Fruit fly (Drosophila melanogaster) whole organism, wandering third instar larva: ENCODE results near the gene Trf4-2.

Source experiments
- Abd-B ChIP-seq: fragments of >200 bp; optimal IDR thresholded peaks from 2 replicates; lab custom pipeline; 2017; ENCODE audit warnings: missing biosample characterization, missing genetic modification characterization
- CG32264 ChIP-seq: fragments of 200-800 bp; sonication (Bioruptor generic); optimal IDR thresholded peaks from 2 replicates; lab custom pipeline; 2016; ENCODE audit warnings: missing biosample characterization, missing genetic modification characterization
- Dfd ChIP-seq: fragments of >200 bp; optimal IDR thresholded peaks from 2 replicates; lab custom pipeline; 2017; ENCODE audit warnings: missing biosample characterization, missing genetic modification characterization
- Dif ChIP-seq: fragments of 200-275, 200-300 bp; sonication (Bioruptor generic); optimal IDR thresholded peaks from 2 replicates; lab custom pipeline; 2018; ENCODE audit warnings: missing biosample characterization, missing genetic modification characterization; ENCODE audit not compliant: partially characterized antibody
- HLH106 ChIP-seq: fragments of 200-800 bp; optimal IDR thresholded peaks from 3 replicates; lab custom pipeline; 2019; ENCODE audit warnings: missing biosample characterization, mild to moderate bottlenecking, missing genetic modification characterization, moderate library complexity
- Hr78 ChIP-seq: fragments of >200 bp; optimal IDR thresholded peaks from 2 replicates; lab custom pipeline; 2017; ENCODE audit warnings: missing biosample characterization, missing genetic modification characterization
- Hr83 ChIP-seq: fragments of 200-300 bp; sonication (Bioruptor generic); optimal IDR thresholded peaks from 2 replicates; lab custom pipeline; 2016; ENCODE audit warnings: missing biosample characterization, mild to moderate bottlenecking, missing genetic modification characterization, moderate library complexity; ENCODE audit not compliant: poor library complexity, severe bottlenecking
- Jra ChIP-seq: sonication (Bioruptor generic); optimal IDR thresholded peaks from 2 replicates; lab custom pipeline; 2016; ENCODE audit warnings: missing biosample characterization, missing genetic modification characterization
- Myc ChIP-seq: fragments of >200 bp; optimal IDR thresholded peaks from 2 replicates; lab custom pipeline; 2017
- N ChIP-seq: fragments of >200 bp; optimal IDR thresholded peaks from 2 replicates; lab custom pipeline; 2018; ENCODE audit warnings: missing biosample characterization, missing external identifiers, missing genetic modification characterization
- OdsH ChIP-seq: fragments of 200-800 bp; sonication (Bioruptor generic); optimal IDR thresholded peaks from 2 replicates; lab custom pipeline; 2016; ENCODE audit warnings: missing biosample characterization, mild to moderate bottlenecking, missing genetic modification characterization
- Rel ChIP-seq, 2 experiments: fragments of 200-800 bp; sonication (Bioruptor generic) in 1 of 2; optimal IDR thresholded peaks; 2 replicates in 1 of 2; 3 replicates in 1 of 2; lab custom pipeline; 2016 to 2019; ENCODE audit warnings: mild to moderate bottlenecking in 2 of 2, missing biosample characterization in 2 of 2, missing genetic modification characterization in 2 of 2, moderate library complexity in 1 of 2
- Sp1 ChIP-seq: fragments of 200-800 bp; sonication (Bioruptor generic); optimal IDR thresholded peaks from 3 replicates; lab custom pipeline; 2019; ENCODE audit warnings: missing biosample characterization, mild to moderate bottlenecking, missing genetic modification characterization, moderate library complexity
- Vsx2 ChIP-seq: fragments of 200-300, 225-300 bp; sonication (Bioruptor generic); optimal IDR thresholded peaks from 2 replicates; lab custom pipeline; 2018; ENCODE audit warnings: missing biosample characterization, missing genetic modification characterization; ENCODE audit not compliant: partially characterized antibody
- br ChIP-seq: fragments of 200-800 bp; sonication (Bioruptor generic); optimal IDR thresholded peaks from 2 replicates; lab custom pipeline; 2016; ENCODE audit warnings: missing biosample characterization, missing genetic modification characterization
- brk ChIP-seq: fragments of 200-800 bp; sonication (Bioruptor generic); optimal IDR thresholded peaks from 2 replicates; lab custom pipeline; 2016; ENCODE audit warnings: missing biosample characterization, mild to moderate bottlenecking, missing genetic modification characterization
- dl ChIP-seq, 2 experiments: fragments of 175-275, 200-275 bp in 1 of 2; fragments of 200-275 bp in 1 of 2; sonication (Bioruptor generic); optimal IDR thresholded peaks; lab custom pipeline; 2018; ENCODE audit warnings: mild to moderate bottlenecking in 2 of 2, missing biosample characterization in 2 of 2, missing genetic modification characterization in 2 of 2, moderate library complexity in 2 of 2; ENCODE audit not compliant: partially characterized antibody in 2 of 2, insufficient read depth in 1 of 2
- dmrt93B ChIP-seq: fragments of 200-800 bp; sonication (Bioruptor generic); optimal IDR thresholded peaks from 2 replicates; lab custom pipeline; 2018; ENCODE audit warnings: missing biosample characterization, mild to moderate bottlenecking, missing genetic modification characterization
- ey ChIP-seq: fragments of 200-800 bp; sonication (Bioruptor generic); optimal IDR thresholded peaks from 2 replicates; lab custom pipeline; 2016; ENCODE audit warnings: missing biosample characterization, missing genetic modification characterization
- foxo ChIP-seq, 2 experiments: fragments of 200-800 bp; sonication (Bioruptor generic); optimal IDR thresholded peaks; 2 replicates in 1 of 2; 3 replicates in 1 of 2; lab custom pipeline; 2016 to 2017; ENCODE audit warnings: missing biosample characterization in 2 of 2, missing genetic modification characterization in 2 of 2
- h ChIP-seq: fragments of 200-800 bp; sonication (Bioruptor generic); optimal IDR thresholded peaks from 3 replicates; lab custom pipeline; 2016; ENCODE audit warnings: missing biosample characterization, mild to moderate bottlenecking, missing genetic modification characterization
- lola ChIP-seq: fragments of >200 bp; optimal IDR thresholded peaks from 2 replicates; lab custom pipeline; 2017; ENCODE audit warnings: missing biosample characterization, missing genetic modification characterization
- pan ChIP-seq: fragments of >200 bp; optimal IDR thresholded peaks from 2 replicates; lab custom pipeline; 2017
- psq ChIP-seq: fragments of 200-800 bp; sonication (Bioruptor generic); optimal IDR thresholded peaks from 3 replicates; lab custom pipeline; 2017; ENCODE audit warnings: missing biosample characterization, mild to moderate bottlenecking, missing genetic modification characterization, moderate library complexity
- sv ChIP-seq: fragments of 200-800 bp; sonication (Bioruptor generic); optimal IDR thresholded peaks from 3 replicates; lab custom pipeline; 2016; ENCODE audit warnings: missing biosample characterization, missing genetic modification characterization
- tai ChIP-seq: sonication (Bioruptor generic); optimal IDR thresholded peaks from 2 replicates; lab custom pipeline; 2016; ENCODE audit warnings: missing biosample characterization, missing genetic modification characterization

Trf4-2 gene

dm6 chr3R:24922270-24922669, 2.7 kb upstream of the Trf4-2 start, which contains the start of gene Mink:
Mink (plus strand) TSS chr3R:24922473.
- TF ChIP-seq pan (lab: Kevin White, UChicago) (no peak), Dfd (no peak), Sp1 (GFP tag; lab: Kevin White, UChicago) (no peak), psq (no peak), brk (GFP tag; lab: Kevin White, UChicago) (no peak), ey (GFP tag; lab: Kevin White, UChicago) (no peak), Myc (lab: Kevin White, UChicago) (no peak), Jra (GFP tag; lab: Kevin White, UChicago) (no peak), OdsH (GFP tag; lab: Kevin White, UChicago) (no peak), CG32264 (GFP tag; lab: Kevin White, UChicago) (no peak)

- TF ChIP-seq HLH106 (tag; lab: Kevin White, UChicago) (no peak), Vsx2 (GFP tag; lab: Kevin White, UChicago) (peak; percentile 92), Myc (lab: Kevin White, UChicago) (peak; percentile 43), dmrt93B (GFP tag; lab: Kevin White, UChicago) (no peak)
Measured at dm6 chr3R:24926752-24927320, 1.8 kb downstream of the Trf4-2 start.

- no peak for TF ChIP-seq Jra (GFP tag; lab: Kevin White, UChicago)
- TF ChIP-seq N (GFP tag; lab: Kevin White, UChicago), result no peak
- TF ChIP-seq Hr78, result no peak
- no peak for TF ChIP-seq sv (GFP tag; lab: Kevin White, UChicago)
- TF ChIP-seq ey (GFP tag; lab: Kevin White, UChicago), result no peak
- TF ChIP-seq OdsH (GFP tag; lab: Kevin White, UChicago), result no peak
- TF ChIP-seq h (GFP tag; lab: Kevin White, UChicago), result no peak
- no peak for TF ChIP-seq Sp1 (GFP tag; lab: Kevin White, UChicago)
- no peak for TF ChIP-seq Vsx2 (GFP tag; lab: Kevin White, UChicago)
- TF ChIP-seq Abd-B (GFP tag; lab: Kevin White, UChicago), result no peak
- no peak for TF ChIP-seq CG32264 (GFP tag; lab: Kevin White, UChicago)
- TF ChIP-seq foxo (GFP tag; optimal IDR thresholded peaks at IDR 0.05; lab: Kevin White, UChicago), result no peak
- no peak for TF ChIP-seq Hr83 (GFP tag; lab: Kevin White, UChicago)
- TF ChIP-seq Rel (GFP tag; optimal IDR thresholded peaks at IDR 0.05; lab: Kevin White, UChicago), result no peak
- TF ChIP-seq Rel (tag; optimal IDR thresholded peaks at IDR 0.05; lab: Kevin White, UChicago), result no peak
- no peak for TF ChIP-seq brk (GFP tag; lab: Kevin White, UChicago)
- TF ChIP-seq pan (lab: Kevin White, UChicago), result no peak
Measured at dm6 chr3R:24931856-24932255, 6.8 kb downstream of the Trf4-2 start, which contains the start of gene CG11771. CG11771 (plus strand) TSS chr3R:24932010.

dm6 chr3R:24934542-24934941, 9.5 kb downstream of the Trf4-2 start:
- TF ChIP-seq dl (GFP tag; optimal IDR thresholded peaks at IDR 0.05; lab: Kevin White, UChicago; ENCODE audit: insufficient read depth in 1 of 2, partially characterized antibody in 2 of 2) (no peak), tai (GFP tag; lab: Kevin White, UChicago) (no peak), foxo (GFP tag; optimal IDR thresholded peaks at IDR 0.05; lab: Kevin White, UChicago) (no peak), Dif (GFP tag; lab: Kevin White, UChicago) (no peak), sv (GFP tag; lab: Kevin White, UChicago) (no peak), Abd-B (GFP tag; lab: Kevin White, UChicago) (no peak), Rel (GFP tag; optimal IDR thresholded peaks at IDR 0.05; lab: Kevin White, UChicago) (no peak), Rel (tag; optimal IDR thresholded peaks at IDR 0.05; lab: Kevin White, UChicago) (no peak)
- TF ChIP-seq, all 38 proteins: peak for 0

dm6 chr3R:24935758-24936157, 10.7 kb downstream of the Trf4-2 start:
- no peak for TF ChIP-seq HLH106 (tag; lab: Kevin White, UChicago)
- no peak for TF ChIP-seq sv (GFP tag; lab: Kevin White, UChicago)
- TF ChIP-seq psq, result no peak
- no peak for TF ChIP-seq Rel (GFP tag; optimal IDR thresholded peaks at IDR 0.05; lab: Kevin White, UChicago)
- no peak for TF ChIP-seq Rel (tag; optimal IDR thresholded peaks at IDR 0.05; lab: Kevin White, UChicago)
- TF ChIP-seq Sp1 (GFP tag; lab: Kevin White, UChicago), result no peak
- no peak for TF ChIP-seq br (GFP tag; lab: Kevin White, UChicago)
- TF ChIP-seq lola (GFP tag; lab: Kevin White, UChicago), result no peak
- no peak for TF ChIP-seq Hr78
- TF ChIP-seq Vsx2 (GFP tag; lab: Kevin White, UChicago), result no peak
